Fruit fly (Drosophila melanogaster): ENCODE measurements around the gene smog.

smog gene

DNA sequence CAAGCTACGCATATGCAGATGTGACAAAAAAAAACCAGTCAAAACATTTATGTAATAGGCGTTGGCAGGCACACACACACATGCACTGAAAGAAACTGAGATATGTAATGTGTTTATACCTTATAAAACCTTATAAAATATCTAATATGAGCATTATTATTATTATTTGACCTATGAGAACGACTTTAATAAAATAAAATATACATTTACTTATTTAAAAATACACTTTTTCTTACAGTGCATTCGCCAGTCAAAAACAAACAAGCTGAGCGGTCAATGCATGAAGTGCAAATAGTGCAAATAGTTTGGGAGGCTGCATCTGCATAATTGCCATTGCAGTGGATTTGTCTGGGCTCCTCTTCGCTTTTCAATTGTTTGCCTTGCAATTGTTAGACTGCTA is 55.3 kb downstream of the smog start (continued):
- peak; percentile 47; the same call in 1 of the 2 replicates for TF ChIP-seq CG10321 (GFP tag; IDR thresholded peaks at IDR 0.05)
- no peak for TF ChIP-seq ERR (GFP tag; optimal IDR thresholded peaks at IDR 0.05)
- peak; percentile 38; the same call in 1 of the 2 replicates for TF ChIP-seq ssp (GFP tag; IDR thresholded peaks at IDR 0.05)
- no peak for TF ChIP-seq CG6175 (GFP tag; IDR thresholded peaks at IDR 0.05)
- TF ChIP-seq zfh2 (GFP tag; optimal IDR thresholded peaks at IDR 0.05) = no peak
- no peak for TF ChIP-seq CG8765 (GFP tag; IDR thresholded peaks at IDR 0.05)
- peak; percentile 69; the same call in 1 of the 3 replicates for TF ChIP-seq CG3726 (GFP tag; IDR thresholded peaks at IDR 0.05)
- TF ChIP-seq CG12071 (GFP tag; optimal IDR thresholded peaks at IDR 0.05) = peak; percentile 61
- TF ChIP-seq Sox100B (GFP tag; optimal IDR thresholded peaks at IDR 0.05) = peak; percentile 87
- no peak for TF ChIP-seq CG11456 (GFP tag; IDR thresholded peaks at IDR 0.05)
- TF ChIP-seq crc (GFP tag; optimal IDR thresholded peaks at IDR 0.05) = no peak
- no peak for TF ChIP-seq Hey (tag; optimal IDR thresholded peaks at IDR 0.05)
- peak; percentile 35 for TF ChIP-seq CG9727 (GFP tag; optimal IDR thresholded peaks at IDR 0.05)
- TF ChIP-seq CG17829 (tag; optimal IDR thresholded peaks at IDR 0.05) = peak; percentile 72
- TF ChIP-seq CG17359 (tag; optimal IDR thresholded peaks at IDR 0.05) = peak; percentile 91
- TF ChIP-seq Nf-YC (tag; optimal IDR thresholded peaks at IDR 0.05) = peak; percentile 67
- peak; percentile 73 for TF ChIP-seq CG10366 (GFP tag; IDR thresholded peaks at IDR 0.05)
- TF ChIP-seq chif (GFP tag; optimal IDR thresholded peaks at IDR 0.05) = peak in 1 of 2 experiments; percentile 22
- TF ChIP-seq zfh1 (GFP tag; IDR thresholded peaks at IDR 0.05) = peak; percentile 67
- peak; percentile 80 for TF ChIP-seq CG17361 (GFP tag; IDR thresholded peaks at IDR 0.05)
- TF ChIP-seq p53 (GFP tag; optimal IDR thresholded peaks at IDR 0.05) = no peak
- TF ChIP-seq scrt (GFP tag; optimal IDR thresholded peaks at IDR 0.05) = peak; percentile 31
- TF ChIP-seq Bteb2 (GFP tag; optimal IDR thresholded peaks at IDR 0.05) = no peak
- peak; percentile 28 for TF ChIP-seq Mad (GFP tag; optimal IDR thresholded peaks at IDR 0.05)
- TF ChIP-seq slou (GFP tag; optimal IDR thresholded peaks at IDR 0.05) = no peak
- peak; percentile 69 for TF ChIP-seq dysf (GFP tag; IDR thresholded peaks at IDR 0.05)
- TF ChIP-seq zen (tag; optimal IDR thresholded peaks at IDR 0.05) = peak; percentile 55
- TF ChIP-seq dimm (GFP tag; IDR thresholded peaks at IDR 0.05) = peak; percentile 63
- no peak for TF ChIP-seq CG14965 (GFP tag; optimal IDR thresholded peaks at IDR 0.05; ENCODE audit: borderline replicate concordance)
- TF ChIP-seq NK7.1 (GFP tag; optimal IDR thresholded peaks at IDR 0.05) = no peak
- TF ChIP-seq prd (optimal IDR thresholded peaks at IDR 0.05) = no peak
- TF ChIP-seq prd (GFP tag; IDR thresholded peaks at IDR 0.05) = peak; percentile 67
- TF ChIP-seq amos (GFP tag; IDR thresholded peaks at IDR 0.05; ENCODE audit: partially characterized antibody) = no peak
- TF ChIP-seq cwo (GFP tag; optimal IDR thresholded peaks at IDR 0.05) = peak; percentile 35
- no peak for TF ChIP-seq HmgD (GFP tag; optimal IDR thresholded peaks at IDR 0.05)
- TF ChIP-seq CG30020 (tag; optimal IDR thresholded peaks at IDR 0.05) = peak; percentile 8
- no peak for TF ChIP-seq Dbx (GFP tag; IDR thresholded peaks at IDR 0.05)
- no peak for TF ChIP-seq Antp (GFP tag; optimal IDR thresholded peaks at IDR 0.05)
- TF ChIP-seq CG1024 (GFP tag; IDR thresholded peaks at IDR 0.05) = peak; percentile 75
- no peak for TF ChIP-seq CHES-1-like (GFP tag; optimal IDR thresholded peaks at IDR 0.05)
- peak; percentile 81 for TF ChIP-seq ATbp (GFP tag; optimal IDR thresholded peaks at IDR 0.05)
- peak; percentile 47 for TF ChIP-seq Hsf (GFP tag; optimal IDR thresholded peaks at IDR 0.05)
- TF ChIP-seq Nf-YA (GFP tag; IDR thresholded peaks at IDR 0.05) = peak; percentile 60; the same call in 1 of the 2 replicates
- peak; percentile 40 for TF ChIP-seq CG4854 (GFP tag; optimal IDR thresholded peaks at IDR 0.05)
- TF ChIP-seq CG6813 (GFP tag; optimal IDR thresholded peaks at IDR 0.05) = peak; percentile 47
- peak; percentile 77 for TF ChIP-seq CG18262 (tag; optimal IDR thresholded peaks at IDR 0.05)
- TF ChIP-seq CoRest (tag; optimal IDR thresholded peaks at IDR 0.05) = peak; percentile 74
- TF ChIP-seq phol (tag; optimal IDR thresholded peaks at IDR 0.05) = peak; percentile 82
- TF ChIP-seq Tbp (GFP tag; optimal IDR thresholded peaks at IDR 0.05) = no peak
- no peak; the same call in 1 of the 2 replicates for TF ChIP-seq chm (GFP tag; IDR thresholded peaks at IDR 0.05)
- TF ChIP-seq CG10267 (tag; optimal IDR thresholded peaks at IDR 0.05) = peak; percentile 63
- no peak for TF ChIP-seq Hmx (GFP tag; optimal IDR thresholded peaks at IDR 0.05)
